Fruit fly (Drosophila melanogaster) whole organism, pupa: Measurements from ENCODE around the gene CG43902.

Experiments used
- CG10348 ChIP-seq: fragments of 200-800 bp; sonication (Bioruptor generic); IDR thresholded peaks from 2 replicates; pipeline ENCODE4 v1.3.6; 2022; ENCODE audit warnings: missing biosample characterization, missing genetic modification characterization
- CG12605 ChIP-seq: fragments of 200-800 bp; sonication (Bioruptor generic); IDR thresholded peaks from 2 replicates; pipeline ENCODE4 v1.3.6; 2022; ENCODE audit warnings: missing biosample characterization, missing genetic modification characterization
- CG13204 ChIP-seq: fragments of 200-800 bp; sonication (Bioruptor generic); optimal IDR thresholded peaks from 2 replicates; lab custom pipeline; 2018; ENCODE audit warnings: missing biosample characterization, mild to moderate bottlenecking, missing genetic modification characterization, moderate library complexity
- CG14655 ChIP-seq: fragments of 200-800 bp; sonication (Bioruptor generic); optimal IDR thresholded peaks from 3 replicates; lab custom pipeline; 2017; ENCODE audit warnings: mild to moderate bottlenecking, missing biosample characterization, missing genetic modification reagents, missing genetic modification characterization
- CG15710 ChIP-seq: fragments of 200-800 bp; sonication (Bioruptor generic); optimal IDR thresholded peaks from 2 replicates; lab custom pipeline; 2018; ENCODE audit warnings: missing biosample characterization, mild to moderate bottlenecking, missing genetic modification characterization, moderate library complexity
- CG17806 ChIP-seq: fragments of 200-800 bp; sonication (Bioruptor generic); optimal IDR thresholded peaks from 2 replicates; lab custom pipeline; 2018; ENCODE audit warnings: missing biosample characterization, mild to moderate bottlenecking, missing genetic modification characterization, moderate library complexity
- CG32121 ChIP-seq: fragments of 200-800 bp; sonication (Bioruptor generic); IDR thresholded peaks from 2 replicates; pipeline ENCODE4 v1.3.6; 2022; ENCODE audit warnings: missing biosample characterization, missing genetic modification characterization
- CG34367 ChIP-seq: fragments of 200-800 bp; sonication (Bioruptor generic); optimal IDR thresholded peaks from 2 replicates; lab custom pipeline; 2018; ENCODE audit warnings: missing biosample characterization, mild to moderate bottlenecking, missing genetic modification characterization
- CG4496 ChIP-seq: fragments of 200-800 bp; sonication (Bioruptor generic); IDR thresholded peaks from 3 replicates; pipeline ENCODE4 v1.3.6; 2022; ENCODE audit warnings: missing biosample characterization, missing genetic modification characterization
- CG8159 ChIP-seq: fragments of 200-800 bp; sonication (Bioruptor generic); optimal IDR thresholded peaks from 3 replicates; lab custom pipeline; 2018; ENCODE audit warnings: missing biosample characterization, mild to moderate bottlenecking, missing genetic modification characterization, moderate library complexity
- CG8301 ChIP-seq: fragments of 200-800 bp; sonication (Bioruptor generic); optimal IDR thresholded peaks from 2 replicates; lab custom pipeline; 2018; ENCODE audit warnings: missing biosample characterization, mild to moderate bottlenecking, missing genetic modification characterization
- CG9948 ChIP-seq: fragments of 200-800 bp; sonication (Bioruptor generic); optimal IDR thresholded peaks from 2 replicates; lab custom pipeline; 2018; ENCODE audit warnings: missing biosample characterization, mild to moderate bottlenecking, missing genetic modification characterization, moderate library complexity
- D1 ChIP-seq: fragments of 200-800 bp; sonication (Bioruptor generic); optimal IDR thresholded peaks from 2 replicates; lab custom pipeline; 2018; ENCODE audit warnings: missing biosample characterization, mild to moderate bottlenecking, missing genetic modification characterization, moderate library complexity
- EcR ChIP-seq: fragments of 200-800 bp; sonication (Bioruptor generic); optimal IDR thresholded peaks from 3 replicates; lab custom pipeline; 2019; ENCODE audit warnings: missing biosample characterization, missing genetic modification characterization, mild to moderate bottlenecking, moderate library complexity, missing genetic modification reagents
- Ets98B ChIP-seq: fragments of 200-800 bp; sonication (Bioruptor generic); IDR thresholded peaks from 2 replicates; pipeline ENCODE4 v1.3.6; 2022; ENCODE audit warnings: missing biosample characterization, missing genetic modification characterization
- Pif1A ChIP-seq: fragments of 200-800 bp; sonication (Bioruptor generic); optimal IDR thresholded peaks from 3 replicates; lab custom pipeline; 2016; ENCODE audit warnings: missing biosample characterization, missing genetic modification characterization
- Pif1B ChIP-seq: fragments of 200-800 bp; sonication (Bioruptor generic); optimal IDR thresholded peaks from 3 replicates; lab custom pipeline; 2016; ENCODE audit warnings: missing biosample characterization, missing genetic modification characterization
- Snoo ChIP-seq: fragments of 200-800 bp; sonication (Bioruptor generic); optimal IDR thresholded peaks from 3 replicates; lab custom pipeline; 2017; ENCODE audit warnings: missing biosample characterization, mild to moderate bottlenecking, missing genetic modification characterization, inconsistent platforms
- fd96Ca ChIP-seq: fragments of 200-800 bp; sonication (Bioruptor generic); IDR thresholded peaks from 3 replicates; pipeline ENCODE4 v1.3.6; 2022; ENCODE audit warnings: missing biosample characterization, missing genetic modification characterization
- gl ChIP-seq: fragments of 200-800 bp; sonication (Bioruptor generic); optimal IDR thresholded peaks from 2 replicates; lab custom pipeline; 2018; ENCODE audit warnings: missing biosample characterization, mild to moderate bottlenecking, missing genetic modification characterization
- rn ChIP-seq: fragments of 200-800 bp; sonication (Bioruptor generic); IDR thresholded peaks from 2 replicates; pipeline ENCODE4 v1.3.6; 2022; ENCODE audit warnings: missing biosample characterization, missing genetic modification characterization

Gene CG43902

DNA sequence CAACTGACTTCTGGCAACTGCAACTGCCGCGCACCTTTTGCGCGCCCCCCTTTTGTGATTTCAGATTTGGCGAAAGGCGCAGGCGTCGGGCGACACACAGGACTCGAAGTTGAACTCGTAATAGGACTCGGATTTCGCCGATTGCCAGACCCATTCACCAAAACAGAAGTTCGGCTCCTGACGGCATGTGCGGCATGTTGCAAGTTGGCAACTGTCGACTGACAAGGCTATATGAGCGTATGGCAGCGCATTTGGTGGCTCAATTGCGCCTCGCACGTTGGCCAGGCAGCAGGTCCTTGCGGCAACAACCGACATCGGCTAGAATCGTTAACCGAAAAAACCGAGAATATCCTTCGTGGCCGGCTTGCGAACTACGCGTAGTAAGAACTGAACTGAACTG, at the start of gene CG43902:
TSS of gene CG43902 (plus strand) at position 260 of the 400 bp plus-strand sequence.
- TF ChIP-seq Snoo (tag; lab: Kevin White, UChicago): no peak
- TF ChIP-seq CG14655 (GFP tag; lab: Kevin White, UChicago): no peak
- no peak for TF ChIP-seq CG32121 (GFP tag; lab: Robert Waterston, UW)
- TF ChIP-seq D1: no peak
- TF ChIP-seq CG9948: no peak
- TF ChIP-seq Pif1A: no peak
- TF ChIP-seq CG15710 (tag; lab: Kevin White, UChicago): no peak
- TF ChIP-seq Ets98B: no peak
- TF ChIP-seq gl (tag; lab: Kevin White, UChicago): no peak
- no peak for TF ChIP-seq rn (GFP tag; lab: Robert Waterston, UW)
- TF ChIP-seq EcR (GFP tag; lab: Kevin White, UChicago): no peak
- no peak for TF ChIP-seq CG8159 (tag; lab: Kevin White, UChicago)
- no peak for TF ChIP-seq fd96Ca (GFP tag; lab: Robert Waterston, UW)
- TF ChIP-seq CG12605 (GFP tag; lab: Robert Waterston, UW): no peak
- TF ChIP-seq CG13204 (GFP tag; lab: Kevin White, UChicago): no peak
- TF ChIP-seq CG4496 (GFP tag; lab: Robert Waterston, UW): no peak

DNA sequence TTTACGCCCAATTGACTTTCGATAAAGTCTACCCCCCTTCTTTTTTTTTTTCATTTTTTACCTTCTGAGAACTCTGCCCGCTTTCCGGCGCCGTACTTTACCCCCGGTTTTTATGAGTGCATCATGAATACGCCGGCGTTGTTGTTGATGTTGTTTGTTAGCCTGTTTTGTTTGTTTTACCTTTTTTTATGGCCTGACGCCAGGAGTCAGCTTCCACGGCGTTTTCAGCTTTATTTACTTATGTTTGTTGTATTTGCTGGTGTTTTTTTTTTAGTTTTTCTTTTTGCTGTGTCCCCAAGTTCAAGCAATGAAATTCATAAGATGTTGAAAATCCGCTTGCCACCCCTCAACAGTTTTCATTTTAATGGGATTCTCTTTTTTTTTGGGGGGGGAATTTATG, 47.3 kb upstream of the CG43902 start:
- no peak for TF ChIP-seq CG32121 (GFP tag; lab: Robert Waterston, UW)
- TF ChIP-seq CG4496 (GFP tag; lab: Robert Waterston, UW): 0 out of 3 replicates have a peak, but pooled peaks have one; percentile 20
- peak; percentile 10 for TF ChIP-seq Pif1A
- TF ChIP-seq CG13204 (GFP tag; lab: Kevin White, UChicago): peak; percentile 7

DNA sequence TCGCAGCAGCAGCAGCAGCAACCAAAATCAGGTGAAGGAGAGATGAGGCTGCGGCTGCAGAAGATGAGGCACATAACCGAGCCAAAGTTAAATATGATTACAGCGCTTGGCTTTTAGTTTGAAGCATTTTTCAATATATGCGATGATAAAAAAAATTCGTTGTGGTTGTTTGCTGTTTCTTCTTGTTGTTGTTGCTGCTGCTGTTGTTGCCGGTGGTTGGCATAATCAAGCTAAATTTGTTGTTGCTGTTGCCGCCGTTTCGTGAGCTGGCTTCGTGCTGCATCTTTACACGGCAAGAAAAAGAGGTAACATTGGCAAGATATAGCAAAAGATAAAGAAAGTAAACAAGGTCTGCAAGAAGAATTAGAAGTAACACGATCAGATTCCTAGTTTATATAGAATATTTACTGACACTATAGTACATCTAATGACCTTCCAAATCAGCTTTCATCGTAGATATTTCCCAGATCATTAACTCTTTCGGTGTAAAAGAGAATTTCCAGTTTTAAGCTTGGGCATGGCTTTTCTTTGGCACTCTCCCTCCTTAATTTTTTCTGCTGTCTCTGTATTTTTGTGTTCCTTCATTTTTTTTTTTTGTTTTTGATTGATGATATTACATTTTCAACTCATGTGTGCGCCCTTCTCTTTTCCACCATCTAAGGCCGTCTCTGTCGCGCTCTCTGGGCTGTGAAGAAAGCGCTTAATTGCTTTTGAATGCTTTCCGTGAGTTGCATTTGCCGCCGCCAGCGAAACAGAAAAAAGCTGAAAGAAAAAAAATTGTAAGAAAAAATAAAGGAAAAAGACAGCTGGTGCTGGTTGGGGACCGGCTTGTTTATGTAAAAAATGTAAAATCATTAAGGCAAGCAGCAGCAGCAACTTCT, 44.1 kb upstream of the CG43902 start:
- TF ChIP-seq Ets98B (peak; percentile 58), CG12605 (GFP tag; lab: Robert Waterston, UW) (0 out of 2 replicates have a peak, but pooled peaks have one; percentile 10), Snoo (tag; lab: Kevin White, UChicago) (peak; percentile 79), CG9948 (peak; percentile 67), Pif1A (peak; percentile 67), rn (GFP tag; lab: Robert Waterston, UW) (peak; percentile 59), CG13204 (GFP tag; lab: Kevin White, UChicago) (no peak), EcR (GFP tag; lab: Kevin White, UChicago) (no peak), D1 (no peak), CG14655 (GFP tag; lab: Kevin White, UChicago) (peak; percentile 86), CG34367 (tag; lab: Kevin White, UChicago) (peak; percentile 38), gl (tag; lab: Kevin White, UChicago) (no peak), CG10348 (GFP tag; lab: Robert Waterston, UW) (no peak), CG32121 (GFP tag; lab: Robert Waterston, UW) (peak; percentile 42), CG4496 (GFP tag; lab: Robert Waterston, UW) (peak; percentile 58; the same call in 1 of the 3 replicates), CG8159 (tag; lab: Kevin White, UChicago) (peak; percentile 51), CG8301 (tag; lab: Kevin White, UChicago) (peak; percentile 81), CG17806 (peak; percentile 60), Pif1B (peak; percentile 69), fd96Ca (GFP tag; lab: Robert Waterston, UW) (peak; percentile 64), CG15710 (tag; lab: Kevin White, UChicago) (peak; percentile 24)

DNA sequence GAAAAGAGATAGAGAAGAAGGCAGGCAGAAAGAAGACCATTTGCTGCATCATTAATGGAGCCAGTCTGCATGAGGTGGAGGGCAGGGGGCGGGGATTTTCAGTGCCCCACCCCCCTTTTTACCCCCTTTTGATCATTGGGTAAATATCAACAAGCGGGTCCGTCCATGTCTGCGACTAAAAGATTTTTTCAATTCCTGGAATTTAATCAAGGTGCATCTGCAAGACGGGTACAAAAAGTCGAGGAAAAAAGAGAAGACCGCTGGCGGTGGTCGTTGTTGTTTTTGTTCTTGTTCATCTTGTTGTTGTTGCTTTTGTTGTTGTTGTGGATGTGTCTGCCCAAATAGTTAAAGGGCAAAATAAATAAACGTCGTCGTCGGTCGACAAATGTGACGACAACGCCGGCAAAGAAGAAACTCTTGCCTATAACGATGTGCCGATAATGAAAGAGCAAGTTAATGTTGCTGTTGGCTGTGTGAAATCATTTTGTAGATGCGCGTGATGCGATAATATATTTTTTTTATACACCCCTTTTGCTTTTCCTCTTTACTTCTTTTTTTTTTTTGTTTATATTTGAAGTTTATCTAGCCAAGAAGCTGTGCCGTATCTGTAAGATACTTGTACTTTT, 42.5 kb upstream of the CG43902 start:
- TF ChIP-seq CG9948 (no peak), D1 (no peak), Pif1A (no peak), Pif1B (no peak), rn (GFP tag; lab: Robert Waterston, UW) (no peak), fd96Ca (GFP tag; lab: Robert Waterston, UW) (peak; percentile 36; the same call in 2 of the 3 replicates), CG14655 (GFP tag; lab: Kevin White, UChicago) (no peak), CG8301 (tag; lab: Kevin White, UChicago) (no peak), Snoo (tag; lab: Kevin White, UChicago) (no peak), CG4496 (GFP tag; lab: Robert Waterston, UW) (no peak; the same call in 2 of the 3 replicates), CG17806 (no peak), CG13204 (GFP tag; lab: Kevin White, UChicago) (peak; percentile 59), EcR (GFP tag; lab: Kevin White, UChicago) (peak; percentile 20), CG15710 (tag; lab: Kevin White, UChicago) (no peak), gl (tag; lab: Kevin White, UChicago) (peak; percentile 32), CG32121 (GFP tag; lab: Robert Waterston, UW) (no peak), Ets98B (peak; percentile 23; the same call in 1 of the 2 replicates), CG8159 (tag; lab: Kevin White, UChicago) (no peak), CG10348 (GFP tag; lab: Robert Waterston, UW) (no peak), CG12605 (GFP tag; lab: Robert Waterston, UW) (peak; percentile 39; the same call in 1 of the 2 replicates), CG34367 (tag; lab: Kevin White, UChicago) (peak; percentile 0)

DNA sequence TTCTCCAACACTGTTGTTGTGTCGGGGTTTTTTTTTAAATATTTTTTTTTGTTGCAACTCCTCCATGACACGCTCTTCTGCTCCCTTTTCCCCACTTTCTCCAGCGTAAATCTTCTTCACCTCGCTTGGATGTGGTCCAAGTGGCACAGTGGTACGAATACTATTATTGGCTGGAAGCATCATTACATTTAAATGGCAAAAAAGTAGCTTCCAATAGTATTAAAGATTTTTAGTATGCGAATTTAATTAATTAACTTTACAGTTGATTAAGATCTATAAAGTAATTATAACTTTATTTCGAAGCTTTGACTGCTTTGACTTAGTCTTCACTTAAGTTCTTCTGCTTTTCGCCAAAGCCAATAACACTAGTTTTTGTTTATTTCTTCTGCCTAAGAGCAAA, 39.9 kb upstream of the CG43902 start:
- TF ChIP-seq gl (tag; lab: Kevin White, UChicago) (no peak), CG13204 (GFP tag; lab: Kevin White, UChicago) (no peak), Pif1A (peak; percentile 14), EcR (GFP tag; lab: Kevin White, UChicago) (no peak), CG17806 (no peak), CG8301 (tag; lab: Kevin White, UChicago) (no peak), Snoo (tag; lab: Kevin White, UChicago) (peak; percentile 33), rn (GFP tag; lab: Robert Waterston, UW) (no peak), Pif1B (no peak), CG8159 (tag; lab: Kevin White, UChicago) (peak; percentile 12), CG4496 (GFP tag; lab: Robert Waterston, UW) (no peak), CG9948 (peak; percentile 19), CG12605 (GFP tag; lab: Robert Waterston, UW) (no peak), CG14655 (GFP tag; lab: Kevin White, UChicago) (peak; percentile 31), CG15710 (tag; lab: Kevin White, UChicago) (no peak)
